Worm (Caenorhabditis elegans) whole organism, late embryonic: ENCODE results near the gene sid-2.

ENCODE experiments used
- ceh-18 ChIP-seq: sonication (generic microtip); optimal IDR thresholded peaks from 2 replicates; lab custom pipeline; 2016; ENCODE audit warnings: missing genetic modification characterization, missing compliant biosample characterization
- ceh-22 ChIP-seq: sonication (generic microtip); optimal IDR thresholded peaks from 2 replicates; lab custom pipeline; 2017; ENCODE audit warnings: missing biosample characterization, missing genetic modification characterization
- ceh-30 ChIP-seq: fragments of 150-350 bp; optimal IDR thresholded peaks from 2 replicates; lab custom pipeline; 2014; ENCODE audit warnings: missing biosample characterization, missing genetic modification characterization
- dmd-4 ChIP-seq: sonication (generic microtip); optimal IDR thresholded peaks from 2 replicates; lab custom pipeline; 2016; ENCODE audit warnings: borderline replicate concordance, missing genetic modification characterization, missing compliant biosample characterization
- fax-1 ChIP-seq: sonication (generic microtip); optimal IDR thresholded peaks from 2 replicates; lab custom pipeline; 2016; ENCODE audit warnings: missing genotype, missing genetic modification characterization, missing compliant biosample characterization
- hlh-6 ChIP-seq: sonication (generic microtip); optimal IDR thresholded peaks from 2 replicates; lab custom pipeline; 2016; ENCODE audit warnings: missing genotype, missing genetic modification characterization, missing compliant biosample characterization
- nfya-1 ChIP-seq: sonication (generic microtip); optimal IDR thresholded peaks from 2 replicates; lab custom pipeline; 2017; ENCODE audit warnings: missing genetic modification characterization, mild to moderate bottlenecking, missing compliant biosample characterization, antibody characterized with exemption, moderate library complexity
- pag-3 ChIP-seq: sonication (generic microtip); optimal IDR thresholded peaks from 2 replicates; lab custom pipeline; 2016; ENCODE audit warnings: missing compliant biosample characterization, missing genetic modification characterization, borderline replicate concordance

DNA sequence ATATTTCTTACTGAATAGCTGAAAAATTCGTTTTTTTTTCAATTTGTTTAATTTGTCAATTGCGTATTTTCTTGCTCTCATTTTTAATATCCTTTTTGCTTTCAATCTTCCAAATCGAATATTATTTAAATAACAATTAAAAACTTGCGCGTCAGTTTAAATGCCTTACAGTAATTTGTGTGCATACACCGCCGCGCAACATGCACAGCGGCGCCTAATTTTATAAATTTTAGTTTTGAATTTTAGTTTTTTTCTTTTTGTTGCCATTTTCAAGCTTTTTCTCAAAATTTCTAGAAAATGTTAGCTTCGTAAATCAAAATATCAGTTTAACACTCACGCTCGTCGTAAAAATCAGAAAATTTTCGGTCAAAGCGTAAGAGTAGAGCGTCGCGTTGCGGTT lies 4.0 kb downstream of the sid-2 start:
- TF ChIP-seq nfya-1 (no peak), ceh-30 (tag; lab: Kevin White, UChicago) (no peak), ceh-18 (tag; lab: Kevin White, UChicago) (no peak), fax-1 (tag; lab: Kevin White, UChicago) (no peak), hlh-6 (no peak), dmd-4 (no peak), ceh-22 (tag; lab: Kevin White, UChicago) (no peak), pag-3 (tag; lab: Kevin White, UChicago) (no peak)
